Fruit fly (Drosophila melanogaster): ENCODE measurements around the gene Ets65A.
A peak's percentile ranks its signal among the peaks of the same experiment; 100 is the strongest.

Ets65A gene

DNA sequence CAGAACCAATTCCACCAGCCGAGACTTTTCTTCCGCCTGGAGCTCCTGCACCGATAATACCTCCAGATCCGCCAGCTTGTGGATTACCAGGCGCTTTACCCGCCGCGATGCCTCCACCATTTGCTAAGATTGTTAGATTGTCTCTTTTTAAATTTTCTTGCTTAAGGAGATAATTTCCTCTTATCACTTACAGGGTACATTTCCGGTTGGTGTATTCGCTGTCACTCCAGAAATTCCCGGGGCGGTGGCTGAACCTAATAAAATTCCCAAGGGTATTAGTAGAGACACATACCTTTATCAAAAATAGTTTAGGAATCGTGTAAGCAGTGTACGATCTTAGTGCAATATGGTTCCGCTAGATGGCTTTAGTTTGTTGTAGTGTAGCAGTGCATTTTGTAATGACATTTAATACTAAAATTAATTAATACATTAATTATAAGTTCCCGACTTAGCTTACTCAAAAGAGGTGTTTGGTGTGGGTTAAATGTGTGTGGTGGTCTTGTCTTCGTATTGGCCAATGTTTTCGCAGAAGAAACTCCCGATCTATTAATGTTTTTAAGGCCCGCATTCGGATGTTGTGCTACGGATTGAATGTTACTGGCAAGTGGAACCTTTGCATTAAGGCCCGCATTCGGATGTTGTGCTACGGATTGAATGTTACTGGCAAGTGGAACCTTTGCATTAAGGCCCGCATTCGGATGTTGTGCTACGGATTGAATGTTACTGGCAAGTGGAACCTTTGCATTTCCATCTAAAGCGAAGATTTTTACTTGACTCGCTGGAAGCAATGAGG, 27.4 kb downstream of the Ets65A start (continued):
- TF ChIP-seq nau (GFP tag; optimal IDR thresholded peaks at IDR 0.05) (peak; percentile 87), CG6765 (GFP tag; optimal IDR thresholded peaks at IDR 0.05) (peak; percentile 88), CG6683 (GFP tag; optimal IDR thresholded peaks at IDR 0.05) (peak; percentile 61), CG17802 (tag; optimal IDR thresholded peaks at IDR 0.05) (peak; percentile 98), Nf-YB (GFP tag; optimal IDR thresholded peaks at IDR 0.05) (peak; percentile 45), CrebB (tag; optimal IDR thresholded peaks at IDR 0.05) (peak; percentile 65), Ravus (GFP tag; IDR thresholded peaks at IDR 0.05) (no peak; the same call in 1 of the 2 replicates), CG17612 (GFP tag; IDR thresholded peaks at IDR 0.05) (no peak), CG1024 (GFP tag; IDR thresholded peaks at IDR 0.05) (peak; percentile 89), CG8478 (optimal IDR thresholded peaks at IDR 0.05) (no peak), CG7372 (GFP tag; IDR thresholded peaks at IDR 0.05) (peak; percentile 83), ssp (GFP tag; IDR thresholded peaks at IDR 0.05) (peak; percentile 96), tap (tag; optimal IDR thresholded peaks at IDR 0.05) (peak; percentile 62), az2 (GFP tag; optimal IDR thresholded peaks at IDR 0.05) (peak; percentile 32), CG7556 (GFP tag; optimal IDR thresholded peaks at IDR 0.05) (peak; percentile 45), sob (GFP tag; IDR thresholded peaks at IDR 0.05) (peak; percentile 87), ken (GFP tag; IDR thresholded peaks at IDR 0.05) (peak; percentile 82), CG7839 (tag; optimal IDR thresholded peaks at IDR 0.05) (peak; percentile 63), CG15073 (GFP tag; optimal IDR thresholded peaks at IDR 0.05) (no peak), Lhr (GFP tag; optimal IDR thresholded peaks at IDR 0.05) (peak; percentile 68), CG6791 (GFP tag; IDR thresholded peaks at IDR 0.05; ENCODE audit: partially characterized antibody) (no peak), CG11504 (tag; optimal IDR thresholded peaks at IDR 0.05) (peak; percentile 13), Oaz (GFP tag; IDR thresholded peaks at IDR 0.05) (peak; percentile 59), Gug (GFP tag; IDR thresholded peaks at IDR 0.05) (peak; percentile 20; the same call in 1 of the 4 replicates), CG12769 (tag; optimal IDR thresholded peaks at IDR 0.05) (peak; percentile 88), vvl (GFP tag; IDR thresholded peaks at IDR 0.05) (peak; percentile 96), Taf1 (GFP tag; IDR thresholded peaks at IDR 0.05) (peak; percentile 42), CG9876 (GFP tag; optimal IDR thresholded peaks at IDR 0.05) (peak; percentile 16), ewg (GFP tag; optimal IDR thresholded peaks at IDR 0.05) (peak; percentile 49), salm (tag; optimal IDR thresholded peaks at IDR 0.05) (peak; percentile 54), Mrtf (GFP tag; IDR thresholded peaks at IDR 0.05) (peak; percentile 60; the same call in 2 of the 3 replicates), CG15696 (tag; optimal IDR thresholded peaks at IDR 0.05) (peak; percentile 35), gcm (GFP tag; optimal IDR thresholded peaks at IDR 0.05) (peak; percentile 54), Ada2b (GFP tag; IDR thresholded peaks at IDR 0.05) (peak; percentile 69; the same call in 1 of the 2 replicates), CG11723 (GFP tag; optimal IDR thresholded peaks at IDR 0.05) (peak; percentile 40), Spps (tag; optimal IDR thresholded peaks at IDR 0.05) (peak; percentile 49), CG18476 (GFP tag; optimal IDR thresholded peaks at IDR 0.05) (peak; percentile 8), sim (GFP tag; IDR thresholded peaks at IDR 0.05) (peak; percentile 82), H2.0 (GFP tag; IDR thresholded peaks at IDR 0.05) (peak; percentile 58; the same call in 1 of the 2 replicates), kay (GFP tag; optimal IDR thresholded peaks at IDR 0.05) (no peak), CG12071 (GFP tag; optimal IDR thresholded peaks at IDR 0.05) (peak; percentile 92), cwo (GFP tag; optimal IDR thresholded peaks at IDR 0.05) (peak; percentile 25), CG4617 (GFP tag; optimal IDR thresholded peaks at IDR 0.05; ENCODE audit: borderline replicate concordance) (peak; percentile 1), bowl (GFP tag; IDR thresholded peaks at IDR 0.05) (peak; percentile 61; the same call in 1 of the 2 replicates), Doc2 (GFP tag; IDR thresholded peaks at IDR 0.05) (no peak), CG43689 (GFP tag; IDR thresholded peaks at IDR 0.05) (peak; percentile 71), btn (GFP tag; optimal IDR thresholded peaks at IDR 0.05) (peak; percentile 52), knrl (GFP tag; IDR thresholded peaks at IDR 0.05; ENCODE audit: partially characterized antibody) (peak; percentile 47; the same call in 1 of the 3 replicates), CG17328 (GFP tag; IDR thresholded peaks at IDR 0.05) (peak; percentile 89)
